Worm (Caenorhabditis elegans) whole organism, late embryonic: ENCODE measurements around the gene C38C3.4.

Experiments
- F13H6.1 ChIP-seq: sonication (generic microtip); optimal IDR thresholded peaks from 2 replicates; lab custom pipeline; 2016; ENCODE audit warnings: missing genetic modification characterization, missing compliant biosample characterization
- K09A11.1 ChIP-seq: sonication (generic microtip); optimal IDR thresholded peaks from 2 replicates; lab custom pipeline; 2017; ENCODE audit warnings: antibody characterized with exemption, mild to moderate bottlenecking, missing genetic modification characterization, missing compliant biosample characterization; ENCODE audit not compliant: insufficient read depth
- ahr-1 ChIP-seq: sonication (generic microtip); optimal IDR thresholded peaks from 2 replicates; lab custom pipeline; 2016; ENCODE audit warnings: missing genetic modification characterization, missing compliant biosample characterization
- ama-1 ChIP-seq: fragments of 150-350 bp; optimal IDR thresholded peaks from 2 replicates; lab custom pipeline; 2014
- ceh-14 ChIP-seq: sonication (generic microtip); optimal IDR thresholded peaks from 2 replicates; lab custom pipeline; 2016; ENCODE audit warnings: missing genotype, missing genetic modification characterization, missing compliant biosample characterization
- ceh-18 ChIP-seq: sonication (generic microtip); optimal IDR thresholded peaks from 2 replicates; lab custom pipeline; 2016; ENCODE audit warnings: missing genetic modification characterization, missing compliant biosample characterization
- ceh-19 ChIP-seq: fragments of 200-800 bp; sonication (Bioruptor generic); optimal IDR thresholded peaks from 2 replicates; lab custom pipeline; 2018; ENCODE audit warnings: mild to moderate bottlenecking, missing genetic modification characterization, missing compliant biosample characterization
- ceh-48 ChIP-seq: sonication (generic microtip); optimal IDR thresholded peaks from 2 replicates; lab custom pipeline; 2016; ENCODE audit warnings: missing genetic modification characterization, inconsistent platforms, missing compliant biosample characterization
- ceh-6 ChIP-seq: fragments of 200-800 bp; sonication (Bioruptor generic); optimal IDR thresholded peaks from 2 replicates; lab custom pipeline; 2018; ENCODE audit warnings: mild to moderate bottlenecking, missing genetic modification characterization, missing compliant biosample characterization
- ceh-9 ChIP-seq: sonication (generic microtip); optimal IDR thresholded peaks from 2 replicates; lab custom pipeline; 2016; ENCODE audit warnings: mild to moderate bottlenecking, missing genetic modification characterization, inconsistent platforms, missing compliant biosample characterization
- dmd-4 ChIP-seq: sonication (generic microtip); optimal IDR thresholded peaks from 2 replicates; lab custom pipeline; 2016; ENCODE audit warnings: borderline replicate concordance, missing genetic modification characterization, missing compliant biosample characterization
- elt-2 ChIP-seq: sonication (generic microtip); optimal IDR thresholded peaks from 2 replicates; lab custom pipeline; 2016; ENCODE audit warnings: missing genetic modification reagents, missing genetic modification characterization, missing compliant biosample characterization
- elt-4 ChIP-seq: sonication (generic microtip); optimal IDR thresholded peaks from 2 replicates; lab custom pipeline; 2016; ENCODE audit warnings: missing genetic modification characterization, missing compliant biosample characterization
- eyg-1 ChIP-seq: sonication (generic microtip); optimal IDR thresholded peaks from 2 replicates; lab custom pipeline; 2016; ENCODE audit warnings: missing genotype, missing genetic modification characterization, missing compliant biosample characterization
- fkh-6 ChIP-seq: sonication (generic microtip); optimal IDR thresholded peaks from 2 replicates; lab custom pipeline; 2016; ENCODE audit warnings: missing genetic modification characterization, missing compliant biosample characterization
- hlh-30 ChIP-seq: sonication (generic microtip); optimal IDR thresholded peaks from 2 replicates; lab custom pipeline; 2017; ENCODE audit warnings: antibody characterized with exemption, missing genetic modification characterization, missing compliant biosample characterization; ENCODE audit not compliant: insufficient read depth
- hlh-8 ChIP-seq: sonication (generic microtip); optimal IDR thresholded peaks from 2 replicates; lab custom pipeline; 2016; ENCODE audit warnings: missing genotype, missing genetic modification characterization, missing compliant biosample characterization
- lin-11 ChIP-seq: fragments of 200-800 bp; sonication (Bioruptor generic); optimal IDR thresholded peaks from 2 replicates; lab custom pipeline; 2018; ENCODE audit warnings: mild to moderate bottlenecking, missing genetic modification characterization, missing compliant biosample characterization
- madf-2 ChIP-seq: sonication (generic microtip); optimal IDR thresholded peaks from 2 replicates; lab custom pipeline; 2017; ENCODE audit warnings: missing genetic modification characterization, missing compliant biosample characterization
- nhr-11 ChIP-seq: fragments of 150-350 bp; optimal IDR thresholded peaks from 2 replicates; lab custom pipeline; 2014; ENCODE audit warnings: missing biosample characterization, missing genetic modification characterization
- npax-4 ChIP-seq: sonication (generic microtip); optimal IDR thresholded peaks from 2 replicates; lab custom pipeline; 2016; ENCODE audit warnings: missing genetic modification characterization, missing compliant biosample characterization
- pat-9 ChIP-seq: fragments of 200-800 bp; sonication (Bioruptor generic); optimal IDR thresholded peaks from 2 replicates; lab custom pipeline; 2018; ENCODE audit warnings: mild to moderate bottlenecking, missing genetic modification characterization, moderate library complexity, missing compliant biosample characterization
- pax-1 ChIP-seq: fragments of 150-350 bp; optimal IDR thresholded peaks from 2 replicates; lab custom pipeline; 2014; ENCODE audit warnings: missing biosample characterization, missing genetic modification characterization
- pha-4 ChIP-seq: fragments of 150-350 bp; optimal IDR thresholded peaks from 2 replicates; lab custom pipeline; 2018; ENCODE audit warnings: missing biosample characterization, missing genetic modification reagents, missing genetic modification characterization
- pqm-1 ChIP-seq: sonication (generic microtip); optimal IDR thresholded peaks from 2 replicates; lab custom pipeline; 2016; ENCODE audit warnings: missing genetic modification characterization, missing compliant biosample characterization
- rnt-1 ChIP-seq: sonication (generic microtip); optimal IDR thresholded peaks from 2 replicates; lab custom pipeline; 2016; ENCODE audit warnings: missing genetic modification characterization, missing compliant biosample characterization
- sox-2 ChIP-seq: fragments of 200-800 bp; sonication (Bioruptor generic); IDR thresholded peaks from 2 replicates; pipeline ENCODE4 v1.3.6; 2022; ENCODE audit warnings: missing genetic modification reagents, missing genetic modification characterization, missing compliant biosample characterization
- syd-9 ChIP-seq: sonication (generic microtip); optimal IDR thresholded peaks from 2 replicates; lab custom pipeline; 2016; ENCODE audit warnings: mild to moderate bottlenecking, missing genetic modification characterization, moderate library complexity, missing compliant biosample characterization
- tbx-2 ChIP-seq: sonication (generic microtip); optimal IDR thresholded peaks from 2 replicates; lab custom pipeline; 2016; ENCODE audit warnings: missing genetic modification characterization, missing compliant biosample characterization
- tbx-7 ChIP-seq: sonication (generic microtip); optimal IDR thresholded peaks from 2 replicates; lab custom pipeline; 2016; ENCODE audit warnings: missing genotype, missing genetic modification characterization, missing compliant biosample characterization
- unc-3 ChIP-seq, 2 experiments: fragments of 200-800 bp in 1 of 2; sonication (Bioruptor generic) in 1 of 2; sonication (generic microtip) in 1 of 2; conservative IDR thresholded peaks in 1 of 2; optimal IDR thresholded peaks in 1 of 2; 2 replicates each; pipeline versions ENCODE4 v1.3.6 to Lab custom; 2016 to 2022; ENCODE audit warnings: missing compliant biosample characterization in 2 of 2, missing genetic modification characterization in 2 of 2, missing genetic modification reagents in 1 of 2
- unc-42 ChIP-seq: sonication (generic microtip); optimal IDR thresholded peaks from 2 replicates; lab custom pipeline; 2016; ENCODE audit warnings: missing genotype, missing genetic modification characterization, missing compliant biosample characterization
- unc-55 ChIP-seq: sonication (generic microtip); optimal IDR thresholded peaks from 2 replicates; lab custom pipeline; 2017; ENCODE audit warnings: missing biosample characterization, missing genetic modification reagents, missing genetic modification characterization
- unc-86 ChIP-seq: sonication (generic microtip); optimal IDR thresholded peaks from 2 replicates; lab custom pipeline; 2016; ENCODE audit warnings: missing genetic modification characterization, missing compliant biosample characterization

Gene C38C3.4

DNA sequence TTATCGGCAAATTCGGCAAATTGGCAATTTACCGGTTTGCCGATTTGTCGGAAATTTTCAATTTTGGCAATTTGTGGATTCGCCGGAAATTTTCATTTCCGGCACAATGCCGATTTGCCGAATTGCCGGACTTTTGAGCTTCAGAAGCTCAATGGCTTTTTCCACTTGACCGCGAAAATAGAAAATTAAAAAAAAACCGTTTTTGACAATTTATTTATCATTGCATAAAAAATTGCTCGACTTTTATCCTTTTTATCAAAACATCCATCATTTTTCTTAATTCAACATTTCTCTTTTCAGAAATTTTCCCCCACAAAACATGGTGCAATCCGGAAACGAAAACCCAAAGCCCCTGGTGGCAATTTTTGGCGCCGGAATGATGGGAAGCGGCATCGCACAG is 21.8 kb upstream of the C38C3.4 start, which contains the start of gene hacd-1:
hacd-1 (plus strand) TSS at position 301 of the 400 bp plus-strand sequence.
- TF ChIP-seq ahr-1 (tag; lab: Kevin White, UChicago) (no peak), ceh-9 (tag; lab: Kevin White, UChicago) (no peak), pax-1 (tag; lab: Kevin White, UChicago) (no peak)

DNA sequence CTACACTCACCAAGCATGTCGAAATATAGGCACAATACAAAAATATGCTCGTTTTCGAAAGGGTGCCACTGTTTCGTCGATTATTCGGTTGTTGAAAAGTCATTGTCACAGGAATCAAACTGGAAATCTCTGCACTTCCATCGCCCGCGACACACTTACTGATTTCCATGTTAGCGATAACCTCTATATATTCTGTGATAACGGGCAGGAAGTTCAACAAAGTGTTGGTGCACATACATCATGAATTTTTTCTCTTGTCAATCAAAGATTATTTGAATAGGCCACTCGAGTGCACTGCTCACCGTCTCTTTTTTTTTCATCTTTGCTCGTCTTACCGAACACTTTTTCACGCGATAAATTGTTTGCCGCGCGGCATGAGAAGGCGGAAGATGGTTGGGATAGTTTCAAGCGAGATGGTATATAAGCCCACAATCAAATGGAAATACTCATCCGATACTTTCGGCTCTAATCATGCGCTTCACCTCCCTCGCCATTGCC is 17.2 kb upstream of the C38C3.4 start, which contains the start of the genes fpn-1.2 and pqn-54:
fpn-1.2 (minus strand) TSS at position 157 of the 498 bp plus-strand sequence.
pqn-54 (plus strand) TSS at position 448 of the 498 bp plus-strand sequence.
- TF ChIP-seq elt-2 (peak; percentile 27), hlh-8 (tag; lab: Kevin White, UChicago) (no peak)

DNA sequence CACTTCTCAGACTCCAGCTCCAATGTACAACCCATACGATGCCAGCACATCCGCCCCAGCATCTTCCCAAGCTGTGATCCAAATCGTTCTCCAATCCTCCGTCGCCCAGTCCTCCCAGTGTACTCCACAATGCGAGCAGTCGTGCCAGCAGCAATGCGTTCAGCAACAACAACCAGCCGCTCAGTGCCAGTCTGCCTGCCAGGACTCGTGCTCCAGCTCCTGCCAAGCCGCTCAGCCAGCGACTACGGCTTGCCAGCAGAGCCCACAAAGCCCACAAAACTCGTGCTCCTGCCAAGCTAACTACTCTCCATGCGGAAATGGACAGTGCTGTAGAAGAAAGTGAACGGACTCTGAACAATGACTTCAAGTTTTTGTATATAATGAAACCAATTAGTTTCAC is 15.9 kb upstream of the C38C3.4 start:
- TF ChIP-seq ceh-14 = no peak
- no peak for TF ChIP-seq unc-86 (tag; lab: Kevin White, UChicago)
- no peak for TF ChIP-seq ceh-18
- no peak for TF ChIP-seq tbx-7
- no peak for TF ChIP-seq sox-2
- TF ChIP-seq lin-11 (tag; lab: Kevin White, UChicago) = no peak
- peak; percentile 48 for TF ChIP-seq elt-4

DNA sequence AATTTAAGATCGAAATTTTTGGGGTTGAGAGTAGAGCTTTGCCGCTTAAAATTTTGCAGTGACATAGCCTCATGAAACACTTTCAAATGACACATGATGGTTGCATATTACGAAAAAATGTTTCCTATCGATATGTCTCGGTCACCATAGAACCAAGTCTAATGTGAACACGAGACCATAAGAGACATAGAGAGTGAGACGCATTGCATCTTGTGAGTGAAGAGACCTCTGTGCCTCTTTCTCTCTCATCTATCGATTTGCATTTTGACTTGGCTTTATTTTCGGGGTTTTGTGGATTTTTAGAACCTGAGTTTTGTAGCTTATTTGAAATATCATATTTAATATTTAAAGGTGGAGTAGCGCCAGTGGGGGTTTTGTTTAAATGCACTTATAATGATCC is 14.9 kb upstream of the C38C3.4 start:
- TF ChIP-seq ama-1 (no peak), ceh-48 (tag; lab: Kevin White, UChicago) (peak; percentile 66), unc-86 (tag; lab: Kevin White, UChicago) (no peak), hlh-30 (tag; lab: Kevin White, UChicago) (peak; percentile 90), ceh-19 (no peak), unc-55 (GFP tag; lab: Kevin White, UChicago) (peak; percentile 17)

DNA sequence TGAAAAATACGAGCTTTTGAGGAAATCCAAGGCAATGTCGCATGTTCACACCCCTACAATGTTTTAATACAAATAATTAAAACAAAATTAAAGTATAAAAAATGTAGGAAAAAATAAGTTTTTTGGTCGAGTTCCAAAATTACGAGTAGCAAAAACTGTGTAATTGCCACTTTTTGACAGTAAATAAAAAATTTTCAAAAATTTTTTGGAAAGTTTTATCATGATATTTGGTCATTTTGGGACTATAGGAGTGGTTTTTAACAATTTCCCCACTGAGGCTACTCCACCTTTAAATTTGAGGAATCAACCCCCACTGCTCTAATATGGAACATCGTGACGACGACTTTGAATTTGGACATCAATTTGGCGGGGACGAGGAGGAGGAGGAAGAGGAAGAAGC is 14.4 kb upstream of the C38C3.4 start, which contains the start of gene gid-8:
gid-8 (plus strand) TSS at position 301 of the 400 bp plus-strand sequence.
- no peak for TF ChIP-seq eyg-1 (tag; lab: Kevin White, UChicago)
- no peak for TF ChIP-seq elt-4
- no peak for TF ChIP-seq ahr-1 (tag; lab: Kevin White, UChicago)
- no peak for TF ChIP-seq nhr-11
- TF ChIP-seq npax-4 (tag; lab: Kevin White, UChicago) = no peak

DNA sequence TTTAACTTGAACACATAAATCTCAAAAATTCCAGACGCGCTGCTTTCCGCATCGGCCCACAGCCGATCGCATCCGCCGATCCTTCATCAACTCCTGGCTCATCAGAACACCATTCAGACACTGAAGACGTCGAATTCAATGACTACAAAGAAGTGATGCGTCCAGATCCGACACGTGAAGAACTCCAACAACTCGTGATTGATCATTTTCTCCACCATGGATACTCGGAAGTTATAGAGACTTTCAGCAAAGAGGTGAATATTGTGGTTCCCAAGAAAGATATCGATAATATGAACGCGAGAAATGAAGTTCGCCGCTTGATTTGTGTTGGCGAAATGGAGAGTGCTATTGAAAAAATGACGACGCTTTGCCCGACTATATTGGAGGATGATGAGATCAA is 12.9 kb upstream of the C38C3.4 start:
- TF ChIP-seq K09A11.1 (tag; lab: Kevin White, UChicago) = no peak
- no peak for TF ChIP-seq dmd-4 (tag; lab: Kevin White, UChicago)
- TF ChIP-seq hlh-8 (tag; lab: Kevin White, UChicago) = no peak
- no peak for TF ChIP-seq unc-3 (GFP tag; conservative IDR thresholded peaks at IDR 0.05; lab: Robert Waterston, UW)
- no peak for TF ChIP-seq unc-3 (tag; optimal IDR thresholded peaks at IDR 0.05; lab: Kevin White, UChicago)
- no peak for TF ChIP-seq pax-1 (tag; lab: Kevin White, UChicago)
- TF ChIP-seq elt-2 = no peak

DNA sequence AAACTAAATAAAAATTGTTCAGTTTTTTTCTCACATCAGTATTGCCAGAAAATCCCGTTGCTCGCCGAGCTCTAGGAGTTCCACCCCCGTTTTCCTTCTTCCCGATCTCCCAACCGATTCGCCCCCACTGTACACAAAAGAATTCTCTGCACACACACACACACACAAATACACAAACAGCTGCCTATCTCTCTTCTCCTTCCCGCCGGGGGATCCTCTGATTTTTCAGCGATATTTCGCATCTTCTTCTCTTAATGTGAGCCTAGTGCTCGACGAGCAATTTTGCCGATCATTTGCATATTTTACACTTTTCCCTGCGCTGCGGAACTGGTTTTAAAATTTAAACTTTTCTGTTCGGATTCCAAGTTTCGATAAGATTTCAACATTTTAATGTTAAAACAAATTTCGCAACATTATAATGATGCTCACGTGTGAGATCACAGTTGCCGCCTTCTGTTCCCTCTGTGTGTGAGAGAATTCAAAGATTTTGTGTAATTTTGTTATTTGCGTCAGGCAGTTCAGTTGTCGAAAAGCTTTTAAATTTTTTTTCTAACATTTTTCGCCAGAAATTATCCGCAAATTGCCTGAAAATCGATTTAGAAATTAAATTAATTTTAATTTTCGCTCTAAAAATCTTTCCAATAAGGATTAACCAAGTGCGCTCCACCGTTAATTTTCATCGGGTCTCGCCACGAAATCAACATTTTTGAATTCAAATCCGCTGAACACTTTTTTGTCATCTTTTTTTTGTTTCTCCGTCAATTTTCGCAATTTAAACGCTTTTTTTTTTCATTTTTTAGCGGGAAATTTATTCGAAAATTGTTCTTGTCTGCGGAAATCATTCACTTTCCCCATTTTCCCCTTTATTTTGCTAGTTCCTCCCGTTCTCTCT is 10.5 kb upstream of the C38C3.4 start:
- TF ChIP-seq syd-9 (tag; lab: Kevin White, UChicago) (peak; percentile 5), pqm-1 (tag; lab: Kevin White, UChicago) (no peak), ceh-48 (tag; lab: Kevin White, UChicago) (no peak), rnt-1 (peak; percentile 18), pha-4 (tag; lab: Kevin White, UChicago) (no peak), npax-4 (tag; lab: Kevin White, UChicago) (no peak), pat-9 (tag; lab: Kevin White, UChicago) (peak; percentile 23), ceh-18 (peak; percentile 83), fkh-6 (no peak), madf-2 (tag; lab: Kevin White, UChicago) (no peak), ceh-6 (GFP tag; lab: Kevin White, UChicago) (no peak), unc-42 (tag; lab: Kevin White, UChicago) (peak; percentile 64), F13H6.1 (tag; lab: Kevin White, UChicago) (no peak), tbx-2 (tag; lab: Kevin White, UChicago) (peak; percentile 20)
- TF ChIP-seq, all 69 proteins: peak for 6
